Worm (Caenorhabditis elegans): Measurements from ENCODE around the gene sri-18.

ce11 chrV:10222007-10222406 lies 38.4 kb downstream of the sri-18 start, which contains the start of gene C12D8.20:
- TF ChIP-seq hrde-1 (tag; optimal IDR thresholded peaks at IDR 0.05; ENCODE audit: borderline replicate concordance), result no peak
- TF ChIP-seq aptf-3 (GFP tag; IDR thresholded peaks at IDR 0.05), result no peak
- no peak for TF ChIP-seq egl-44 (GFP tag; IDR thresholded peaks at IDR 0.05)
- TF ChIP-seq tbx-9 (tag; optimal IDR thresholded peaks at IDR 0.05; ENCODE audit: borderline replicate concordance), result no peak
- TF ChIP-seq pbrm-1 (GFP tag; IDR thresholded peaks at IDR 0.05), result no peak
- TF ChIP-seq unc-130 (GFP tag; optimal IDR thresholded peaks at IDR 0.05), result no peak
- TF ChIP-seq ama-1 (optimal IDR thresholded peaks at IDR 0.05), result no peak
- TF ChIP-seq ama-1 (GFP tag; optimal IDR thresholded peaks at IDR 0.05), result no peak
- no peak for TF ChIP-seq nfya-1 (tag; optimal IDR thresholded peaks at IDR 0.05; ENCODE audit: borderline replicate concordance, insufficient read depth)
- TF ChIP-seq mcd-1 (GFP tag; IDR thresholded peaks at IDR 0.05), result no peak
- no peak for TF ChIP-seq F22D6.2 (tag; optimal IDR thresholded peaks at IDR 0.05)
- TF ChIP-seq ZK185.1 (tag; optimal IDR thresholded peaks at IDR 0.05; ENCODE audit: poor library complexity, severe bottlenecking), result no peak
- TF ChIP-seq snpc-1.1 (tag; optimal IDR thresholded peaks at IDR 0.05; ENCODE audit: insufficient read depth), result no peak
- TF ChIP-seq madf-3 (GFP tag; IDR thresholded peaks at IDR 0.05), result no peak
